Worm (Caenorhabditis elegans) whole organism, midembryonic: ENCODE results near the gene grd-12.

ENCODE experiments used
- T22C8.4 ChIP-seq: fragments of 200-800 bp; sonication (Bioruptor generic); IDR thresholded peaks from 2 replicates; pipeline ENCODE4 v1.3.6; 2022; ENCODE audit warnings: missing genetic modification characterization, missing compliant biosample characterization
- flt-1 ChIP-seq: fragments of 200-800 bp; sonication (Bioruptor generic); IDR thresholded peaks from 2 replicates; pipeline ENCODE4 v1.3.6; 2022; ENCODE audit warnings: missing genetic modification characterization, missing compliant biosample characterization
- med-1 ChIP-seq: sonication (generic microtip); optimal IDR thresholded peaks from 2 replicates; lab custom pipeline; 2017; ENCODE audit warnings: missing genetic modification characterization, mild to moderate bottlenecking, missing compliant biosample characterization, antibody characterized with exemption, missing genetic modification reagents; ENCODE audit not compliant: insufficient read depth

DNA sequence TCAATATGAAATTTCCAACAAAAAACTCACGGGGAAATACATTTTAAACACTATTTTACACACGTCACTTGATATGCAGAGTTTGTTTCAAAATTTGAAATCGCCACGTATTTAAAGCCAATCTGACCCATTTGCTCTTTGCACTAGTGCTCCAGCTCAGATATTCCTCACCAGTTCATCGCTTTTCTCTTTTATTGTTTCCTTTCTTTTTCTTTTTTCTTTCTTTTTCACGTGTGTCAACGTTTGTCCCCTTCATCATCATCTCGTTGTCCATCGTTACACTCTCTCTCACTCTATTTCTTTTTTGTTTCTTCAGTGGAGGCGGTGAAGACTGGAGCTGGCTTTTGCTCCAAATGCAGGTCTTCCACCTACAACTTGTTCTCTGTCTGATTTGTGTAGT lies 6.3 kb downstream of the grd-12 start, which contains the start of gene F02D8.4:
- TF ChIP-seq med-1 (GFP tag; lab: Kevin White, UChicago) (no peak), T22C8.4 (no peak), flt-1 (GFP tag; lab: Robert Waterston, UW) (no peak)
